Worm (Caenorhabditis elegans) whole organism, L4/young adult: ENCODE results near the gene clec-56.

Experiments used
- W03F9.2 ChIP-seq: fragments of 150-350 bp; optimal IDR thresholded peaks from 2 replicates; lab custom pipeline; 2014; ENCODE audit warnings: missing biosample characterization, missing genetic modification characterization
- dao-5 ChIP-seq: sonication (generic microtip); optimal IDR thresholded peaks from 2 replicates; lab custom pipeline; 2016; ENCODE audit warnings: missing genotype, missing genetic modification characterization, moderate library complexity, missing compliant biosample characterization
- him-1 ChIP-seq: sonication (generic microtip); optimal IDR thresholded peaks from 2 replicates; lab custom pipeline; 2016; ENCODE audit warnings: missing genotype, missing genetic modification reagents, missing genetic modification characterization, missing compliant biosample characterization

DNA sequence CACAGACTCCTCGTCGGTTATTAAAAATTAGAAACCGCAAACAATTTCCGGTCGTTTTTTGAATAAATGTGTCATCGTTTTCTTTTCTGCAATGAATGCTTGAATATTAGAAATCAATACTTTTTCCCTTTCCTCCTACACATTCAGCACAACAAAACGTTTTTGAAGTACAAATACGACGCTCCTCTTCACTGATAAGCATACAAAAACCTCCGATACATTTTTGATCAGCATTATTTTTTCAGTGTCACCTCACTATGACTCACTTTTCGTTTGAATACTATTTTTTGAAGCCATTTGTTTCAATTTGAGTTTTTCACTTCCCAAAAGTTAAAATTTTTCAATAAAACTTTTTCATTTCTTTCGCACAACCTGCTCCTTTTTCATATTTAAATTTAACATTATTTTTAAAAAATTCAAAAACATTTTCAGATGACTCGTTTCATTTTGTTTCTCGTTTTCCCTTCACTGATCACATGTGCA lies 8.6 kb downstream of the clec-56 start, which contains the start of gene R02D5.3:
- TF ChIP-seq dao-5 (tag; lab: Kevin White, UChicago) (no peak), W03F9.2 (no peak), him-1 (tag; lab: Kevin White, UChicago) (no peak)
